Worm (Caenorhabditis elegans): Measurements from ENCODE around the gene F55G11.2.

ce11 chrIV:12942633-12943032 is 26.5 kb downstream of the F55G11.2 start, which contains the start of gene dct-19:
- no peak for TF ChIP-seq pqm-1 (tag; optimal IDR thresholded peaks at IDR 0.05)
- no peak for TF ChIP-seq nhr-77 (tag; optimal IDR thresholded peaks at IDR 0.05)
- no peak for TF ChIP-seq unc-86 (tag; optimal IDR thresholded peaks at IDR 0.05)
- TF ChIP-seq lin-13 (GFP tag; optimal IDR thresholded peaks at IDR 0.05): no peak
- no peak for TF ChIP-seq lin-35 (GFP tag; optimal IDR thresholded peaks at IDR 0.05)
- TF ChIP-seq fos-1 (tag; optimal IDR thresholded peaks at IDR 0.05): no peak
- no peak for TF ChIP-seq fkh-10 (GFP tag; optimal IDR thresholded peaks at IDR 0.05)
- TF ChIP-seq unc-30 (tag; optimal IDR thresholded peaks at IDR 0.05): no peak
- no peak for TF ChIP-seq aly-2 (tag; optimal IDR thresholded peaks at IDR 0.05)
- TF ChIP-seq ets-5 (GFP tag; IDR thresholded peaks at IDR 0.05): no peak

Measured in whole organism, L1 larva.